Worm (Caenorhabditis elegans): ENCODE results near the gene ZK6.6.

- no peak for TF ChIP-seq unc-3 (GFP tag; conservative IDR thresholded peaks at IDR 0.05)
- no peak for TF ChIP-seq unc-3 (tag; optimal IDR thresholded peaks at IDR 0.05)
- TF ChIP-seq pha-4 (tag; optimal IDR thresholded peaks at IDR 0.05): no peak
- TF ChIP-seq F13H6.1 (tag; optimal IDR thresholded peaks at IDR 0.05): no peak
- TF ChIP-seq pqm-1 (tag; optimal IDR thresholded peaks at IDR 0.05): no peak
- no peak for TF ChIP-seq ttx-3 (tag; optimal IDR thresholded peaks at IDR 0.05)
Measured at ce11 chrV:380186-380585, 8.3 kb upstream of the ZK6.6 start, which contains the start of gene mltn-8.
